Worm (Caenorhabditis elegans): ENCODE results near the gene asp-7.

DNA sequence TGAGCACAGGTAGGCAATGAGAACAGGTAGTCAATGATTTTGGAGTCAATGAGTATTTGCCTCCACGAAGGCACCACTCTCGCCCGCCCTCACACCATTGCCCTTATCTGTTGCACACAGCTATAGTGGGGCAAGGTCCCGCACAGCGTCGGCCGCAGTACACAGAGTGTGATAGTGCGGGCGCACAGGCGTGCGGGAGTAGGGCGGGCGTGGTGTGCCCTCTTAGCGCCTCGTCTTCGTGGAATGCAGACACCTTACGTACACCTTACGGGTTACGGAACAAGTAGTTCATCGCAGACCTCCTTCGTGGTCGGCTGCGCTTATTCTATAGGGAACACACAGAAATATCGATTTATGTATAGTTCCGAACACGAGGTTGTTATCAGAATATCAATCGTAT, 10.2 kb upstream of the asp-7 start:
- TF ChIP-seq klf-2 (GFP tag; conservative IDR thresholded peaks at IDR 0.05): no peak
- no peak for TF ChIP-seq tab-1 (GFP tag; IDR thresholded peaks at IDR 0.05)
- TF ChIP-seq ref-1 (GFP tag; conservative IDR thresholded peaks at IDR 0.05): no peak

All from whole organism, midembryonic.